Fruit fly (Drosophila melanogaster) whole organism, embryonic: Measurements from ENCODE around the gene CG6168.

Experiments used
- Asciz ChIP-seq: fragments of 200-800 bp; sonication (Bioruptor generic); optimal IDR thresholded peaks from 2 replicates; lab custom pipeline; 2017; ENCODE audit warnings: missing biosample characterization, mild to moderate bottlenecking, missing genetic modification characterization, missing genetic modification reagents
- CG10274 ChIP-seq: fragments of 200-800 bp; sonication (Bioruptor generic); optimal IDR thresholded peaks from 3 replicates; lab custom pipeline; 2017; ENCODE audit warnings: missing biosample characterization, mild to moderate bottlenecking, missing genetic modification characterization
- CG10321 ChIP-seq: fragments of 200-800 bp; sonication (Bioruptor generic); IDR thresholded peaks from 2 replicates; pipeline ENCODE4 v1.3.6; 2022; ENCODE audit warnings: missing biosample characterization, missing genetic modification characterization
- CG11398 ChIP-seq: fragments of 200-800 bp; sonication (Bioruptor generic); optimal IDR thresholded peaks from 2 replicates; lab custom pipeline; 2016; ENCODE audit warnings: missing biosample characterization, missing genetic modification characterization
- CG11456 ChIP-seq: fragments of 200-800 bp; sonication (Bioruptor generic); IDR thresholded peaks from 3 replicates; pipeline ENCODE4 v1.3.6; 2022; ENCODE audit warnings: missing biosample characterization, missing genetic modification characterization
- CG11504 ChIP-seq: fragments of 200-800 bp; sonication (Bioruptor generic); optimal IDR thresholded peaks from 3 replicates; lab custom pipeline; 2019; ENCODE audit warnings: missing biosample characterization, mild to moderate bottlenecking, missing genetic modification characterization, moderate library complexity
- CG12155 ChIP-seq: fragments of 200-800 bp; sonication (Bioruptor generic); optimal IDR thresholded peaks from 3 replicates; lab custom pipeline; 2016; ENCODE audit warnings: missing biosample characterization, missing genetic modification characterization
- CG12391 ChIP-seq: fragments of 200-800 bp; sonication (Bioruptor generic); optimal IDR thresholded peaks from 3 replicates; lab custom pipeline; 2018; ENCODE audit warnings: missing biosample characterization, mild to moderate bottlenecking, missing genetic modification characterization, moderate library complexity
- CG12659 ChIP-seq: fragments of 200-800 bp; sonication (Bioruptor generic); optimal IDR thresholded peaks from 3 replicates; lab custom pipeline; 2017; ENCODE audit warnings: mild to moderate bottlenecking, missing biosample characterization, missing genetic modification reagents, missing genetic modification characterization
- CG12942 ChIP-seq: fragments of 200-800 bp; sonication (Bioruptor generic); optimal IDR thresholded peaks from 3 replicates; lab custom pipeline; 2016; ENCODE audit warnings: missing biosample characterization, missing genetic modification characterization
- CG13296 ChIP-seq: fragments of 200-800 bp; sonication (Bioruptor generic); optimal IDR thresholded peaks from 3 replicates; lab custom pipeline; 2018; ENCODE audit warnings: missing biosample characterization, mild to moderate bottlenecking, missing genetic modification characterization
- CG3065 ChIP-seq: fragments of 200-800 bp; sonication (Bioruptor generic); optimal IDR thresholded peaks from 2 replicates; lab custom pipeline; 2016; ENCODE audit warnings: missing biosample characterization, missing genetic modification characterization
- CG3281 ChIP-seq: fragments of 200-800 bp; sonication (Bioruptor generic); optimal IDR thresholded peaks from 3 replicates; lab custom pipeline; 2017; ENCODE audit warnings: missing biosample characterization, mild to moderate bottlenecking, missing genetic modification characterization
- CG3847 ChIP-seq: fragments of 200-800 bp; sonication (Bioruptor generic); IDR thresholded peaks from 2 replicates; pipeline ENCODE4 v1.3.6; 2022; ENCODE audit warnings: missing biosample characterization, missing genetic modification characterization
- CG7745 ChIP-seq: fragments of 200-800 bp; sonication (Bioruptor generic); optimal IDR thresholded peaks from 2 replicates; lab custom pipeline; 2018; ENCODE audit warnings: missing biosample characterization, mild to moderate bottlenecking, missing genetic modification characterization, moderate library complexity
- CG7928 ChIP-seq: fragments of 200-800 bp; sonication (Bioruptor generic); optimal IDR thresholded peaks from 2 replicates; lab custom pipeline; 2017; ENCODE audit warnings: missing biosample characterization, mild to moderate bottlenecking, missing genetic modification characterization
- Camta ChIP-seq: fragments of 200-800 bp; sonication (Bioruptor generic); optimal IDR thresholded peaks from 2 replicates; lab custom pipeline; 2016; ENCODE audit warnings: missing biosample characterization, missing genetic modification characterization
- Dref ChIP-seq: fragments of 200-800 bp; sonication (Bioruptor generic); IDR thresholded peaks from 2 replicates; pipeline ENCODE4 v1.3.6; 2022; ENCODE audit warnings: missing biosample characterization, missing genetic modification characterization
- Fer2 ChIP-seq: fragments of 200-800 bp; sonication (Bioruptor generic); optimal IDR thresholded peaks from 2 replicates; lab custom pipeline; 2018; ENCODE audit warnings: missing biosample characterization, mild to moderate bottlenecking, missing genetic modification characterization, moderate library complexity
- Gug ChIP-seq: fragments of 200-800 bp; sonication (Bioruptor generic); IDR thresholded peaks from 4 replicates; pipeline ENCODE4 v1.3.6; 2022; ENCODE audit warnings: missing biosample characterization, missing genetic modification characterization
- HLH54F ChIP-seq: fragments of 200-800 bp; sonication (Bioruptor generic); optimal IDR thresholded peaks from 3 replicates; lab custom pipeline; 2016; ENCODE audit warnings: missing biosample characterization, missing genetic modification characterization
- Mes4 ChIP-seq: fragments of 200-800 bp; sonication (Bioruptor generic); optimal IDR thresholded peaks from 2 replicates; lab custom pipeline; 2016; ENCODE audit warnings: missing biosample characterization, missing genetic modification characterization
- NC2β ChIP-seq: fragments of 200-800 bp; sonication (Bioruptor generic); optimal IDR thresholded peaks from 2 replicates; lab custom pipeline; 2016; ENCODE audit warnings: missing biosample characterization, missing genetic modification characterization
- NK7.1 ChIP-seq: fragments of 200-800 bp; sonication (Bioruptor generic); optimal IDR thresholded peaks from 3 replicates; lab custom pipeline; 2016; ENCODE audit warnings: missing biosample characterization, missing genetic modification characterization
- Ptx1 ChIP-seq: fragments of 200-800 bp; sonication (Bioruptor generic); IDR thresholded peaks from 2 replicates; pipeline ENCODE4 v1.3.6; 2022; ENCODE audit warnings: missing biosample characterization, missing genetic modification characterization
- Stat92E ChIP-seq, 3 experiments: fragments of >200 bp in 2 of 3; fragments of 200-800 bp in 1 of 3; sonication (Bioruptor generic) in 1 of 3; optimal IDR thresholded peaks; 2 replicates each; lab custom pipeline; 2017 to 2019; ENCODE audit warnings: missing biosample characterization in 3 of 3, missing genetic modification characterization in 3 of 3, mild to moderate bottlenecking in 1 of 3, moderate library complexity in 1 of 3
- Vsx1 ChIP-seq: fragments of 200-800 bp; sonication (Bioruptor generic); optimal IDR thresholded peaks from 2 replicates; lab custom pipeline; 2017; ENCODE audit warnings: missing biosample characterization, mild to moderate bottlenecking, missing genetic modification characterization, missing genetic modification reagents
- aop ChIP-seq: fragments of 200-800 bp; sonication (Bioruptor generic); IDR thresholded peaks from 2 replicates; pipeline ENCODE4 v1.3.6; 2022; ENCODE audit warnings: missing biosample characterization, missing genetic modification characterization
- ara ChIP-seq: fragments of 200-800 bp; sonication (Bioruptor generic); IDR thresholded peaks from 2 replicates; pipeline ENCODE4 v1.3.6; 2022; ENCODE audit warnings: missing biosample characterization, missing genetic modification characterization
- ase ChIP-seq: fragments of 200-800 bp; sonication (Bioruptor generic); IDR thresholded peaks from 3 replicates; pipeline ENCODE4 v1.3.6; 2022; ENCODE audit warnings: missing biosample characterization, missing genetic modification characterization
- cwo ChIP-seq: fragments of 200-800 bp; sonication (Bioruptor generic); optimal IDR thresholded peaks from 3 replicates; lab custom pipeline; 2017; ENCODE audit warnings: missing biosample characterization, missing genetic modification characterization, mild to moderate bottlenecking, moderate library complexity, missing genetic modification reagents
- dan ChIP-seq: fragments of 200-800 bp; sonication (Bioruptor generic); IDR thresholded peaks from 2 replicates; pipeline ENCODE4 v1.3.6; 2022; ENCODE audit warnings: missing biosample characterization, missing genetic modification characterization
- eve ChIP-seq, 2 experiments: fragments of >200 bp; optimal IDR thresholded peaks; 2 replicates each; lab custom pipeline; 2017; ENCODE audit warnings: missing biosample characterization in 2 of 2, missing genetic modification characterization in 2 of 2
- gfzf ChIP-seq: fragments of 200-800 bp; sonication (Bioruptor generic); optimal IDR thresholded peaks from 2 replicates; lab custom pipeline; 2016; ENCODE audit warnings: missing biosample characterization, mild to moderate bottlenecking, missing genetic modification characterization, moderate library complexity
- gsb ChIP-seq: fragments of 200-800 bp; sonication (Bioruptor generic); IDR thresholded peaks from 2 replicates; pipeline ENCODE4 v1.3.6; 2022; ENCODE audit warnings: missing biosample characterization, missing genetic modification characterization
- jing ChIP-seq: fragments of 200-800 bp; sonication (Bioruptor generic); optimal IDR thresholded peaks from 2 replicates; lab custom pipeline; 2018; ENCODE audit warnings: missing biosample characterization, mild to moderate bottlenecking, missing genetic modification characterization
- jumu ChIP-seq: fragments of 200-800 bp; sonication (Bioruptor generic); optimal IDR thresholded peaks from 3 replicates; lab custom pipeline; 2016; ENCODE audit warnings: missing biosample characterization, missing genetic modification characterization
- lbe ChIP-seq: fragments of 200-800 bp; sonication (Bioruptor generic); optimal IDR thresholded peaks from 2 replicates; lab custom pipeline; 2016; ENCODE audit warnings: missing biosample characterization, mild to moderate bottlenecking, missing genetic modification characterization
- lov ChIP-seq, 2 experiments: fragments of 200-800 bp in 1 of 2; fragments of >200 bp in 1 of 2; sonication (Bioruptor generic) in 1 of 2; IDR thresholded peaks in 1 of 2; optimal IDR thresholded peaks in 1 of 2; 2 replicates in 1 of 2; 3 replicates in 1 of 2; pipeline versions ENCODE4 v1.3.6 to Lab custom; 2017 to 2022; ENCODE audit warnings: missing biosample characterization in 1 of 2, missing genetic modification characterization in 1 of 2
- nom ChIP-seq: fragments of 200-800 bp; sonication (Bioruptor generic); optimal IDR thresholded peaks from 2 replicates; lab custom pipeline; 2017; ENCODE audit warnings: missing biosample characterization, missing genetic modification characterization, mild to moderate bottlenecking, moderate library complexity, missing genetic modification reagents
- odd ChIP-seq: fragments of 200-800 bp; sonication (Bioruptor generic); optimal IDR thresholded peaks from 2 replicates; lab custom pipeline; 2017; ENCODE audit warnings: missing biosample characterization, mild to moderate bottlenecking, missing genetic modification characterization
- p53 ChIP-seq: fragments of 200-800 bp; sonication (Bioruptor generic); optimal IDR thresholded peaks from 2 replicates; lab custom pipeline; 2016; ENCODE audit warnings: missing biosample characterization, missing genetic modification characterization
- psq ChIP-seq: fragments of 200-800 bp; sonication (Bioruptor generic); optimal IDR thresholded peaks from 2 replicates; lab custom pipeline; 2017; ENCODE audit warnings: missing biosample characterization, missing genetic modification characterization
- sc ChIP-seq, 3 experiments: fragments of >200 bp in 2 of 3; fragments of 200-800 bp in 1 of 3; sonication (Bioruptor generic) in 1 of 3; optimal IDR thresholded peaks; 2 replicates in 2 of 3; 3 replicates in 1 of 3; lab custom pipeline; 2017; ENCODE audit warnings: mild to moderate bottlenecking in 1 of 3, missing biosample characterization in 1 of 3, missing genetic modification characterization in 1 of 3, missing genetic modification reagents in 1 of 3
- sim ChIP-seq: fragments of 200-800 bp; sonication (Bioruptor generic); IDR thresholded peaks from 2 replicates; pipeline ENCODE4 v1.3.6; 2022; ENCODE audit warnings: missing biosample characterization, missing genetic modification characterization
- stwl ChIP-seq: fragments of 200-800 bp; sonication (Bioruptor generic); optimal IDR thresholded peaks from 3 replicates; lab custom pipeline; 2018; ENCODE audit warnings: missing biosample characterization, mild to moderate bottlenecking, missing genetic modification characterization, moderate library complexity
- tna ChIP-seq: fragments of 200-800 bp; sonication (Bioruptor generic); IDR thresholded peaks from 2 replicates; pipeline ENCODE4 v1.3.6; 2022; ENCODE audit warnings: missing biosample characterization, missing genetic modification characterization; ENCODE audit not compliant: partially characterized antibody
- wor ChIP-seq: fragments of 200-800 bp; sonication (Bioruptor generic); IDR thresholded peaks from 2 replicates; pipeline ENCODE4 v1.3.6; 2022; ENCODE audit warnings: missing biosample characterization, missing genetic modification characterization
- z ChIP-seq: fragments of 200-800 bp; sonication (Bioruptor generic); IDR thresholded peaks from 3 replicates; pipeline ENCODE4 v1.3.6; 2022; ENCODE audit warnings: missing biosample characterization, missing genetic modification characterization

The CG6168 gene

dm6 chr3L:11349908-11350405 is 28.4 kb upstream of the CG6168 start (continued):
- TF ChIP-seq gsb (GFP tag; lab: Robert Waterston, UW) = peak; percentile 79
- TF ChIP-seq CG3281 (GFP tag; lab: Kevin White, UChicago) = peak; percentile 89
- TF ChIP-seq Camta (GFP tag; lab: Kevin White, UChicago) = peak; percentile 83
- TF ChIP-seq stwl (tag; lab: Kevin White, UChicago) = peak; percentile 5
- TF ChIP-seq CG3847 (GFP tag; lab: Robert Waterston, UW) = peak; percentile 92
- peak; percentile 92 for TF ChIP-seq CG12659 (GFP tag; lab: Kevin White, UChicago)
- no peak for TF ChIP-seq lbe (GFP tag; lab: Kevin White, UChicago)
- TF ChIP-seq wor (GFP tag; lab: Robert Waterston, UW) = peak; percentile 90
- TF ChIP-seq CG12942 = peak; percentile 85
- TF ChIP-seq aop (GFP tag; lab: Robert Waterston, UW) = peak; percentile 39; the same call in 1 of the 2 replicates
- TF ChIP-seq Mes4 (GFP tag; lab: Kevin White, UChicago) = peak; percentile 71
- TF ChIP-seq Dref (GFP tag; lab: Robert Waterston, UW) = no peak
- no peak for TF ChIP-seq sc (optimal IDR thresholded peaks at IDR 0.05; lab: Kevin White, UChicago)
- TF ChIP-seq sc (GFP tag; optimal IDR thresholded peaks at IDR 0.05; lab: Kevin White, UChicago) = peak; percentile 85
- peak; percentile 69 for TF ChIP-seq odd
- TF ChIP-seq dan (GFP tag; lab: Robert Waterston, UW) = peak; percentile 70; the same call in 1 of the 2 replicates
- peak; percentile 83 for TF ChIP-seq ase (GFP tag; lab: Robert Waterston, UW)
- peak; percentile 80 for TF ChIP-seq Fer2 (tag; lab: Kevin White, UChicago)
- TF ChIP-seq CG12391 (tag; lab: Kevin White, UChicago) = peak; percentile 92
- TF ChIP-seq psq (GFP tag; lab: Kevin White, UChicago) = peak; percentile 56
- TF ChIP-seq p53 (GFP tag; lab: Kevin White, UChicago) = no peak
- peak; percentile 49 for TF ChIP-seq NC2β
- peak; percentile 95 for TF ChIP-seq Ptx1 (GFP tag; lab: Robert Waterston, UW)
- peak; percentile 86 for TF ChIP-seq CG11456 (GFP tag; lab: Robert Waterston, UW)
- peak; percentile 70 for TF ChIP-seq Vsx1 (GFP tag; lab: Kevin White, UChicago)
- peak; percentile 52 for TF ChIP-seq CG7928
- TF ChIP-seq jumu (GFP tag; lab: Kevin White, UChicago) = peak; percentile 52
- TF ChIP-seq nom (GFP tag; lab: Kevin White, UChicago) = no peak
- peak; percentile 84 for TF ChIP-seq ara
- TF ChIP-seq eve (GFP tag; optimal IDR thresholded peaks at IDR 0.05; lab: Kevin White, UChicago) = peak in 1 of 2 experiments; percentile 90
- no peak for TF ChIP-seq gfzf (GFP tag; lab: Kevin White, UChicago)
- peak; percentile 85 for TF ChIP-seq CG10274 (GFP tag; lab: Kevin White, UChicago)
- TF ChIP-seq cwo = peak; percentile 86
- peak; percentile 3 for TF ChIP-seq CG7745 (tag; lab: Kevin White, UChicago)
- TF ChIP-seq CG11504 = peak; percentile 94
- TF ChIP-seq CG11398 (GFP tag; lab: Kevin White, UChicago) = peak; percentile 61
- peak; percentile 78; the same call in 1 of the 2 replicates for TF ChIP-seq sim
- peak; percentile 47; the same call in 1 of the 2 replicates for TF ChIP-seq CG10321 (GFP tag; lab: Robert Waterston, UW)
- peak; percentile 60 for TF ChIP-seq NK7.1 (GFP tag; lab: Kevin White, UChicago)
- peak; percentile 79 for TF ChIP-seq CG13296 (GFP tag; lab: Kevin White, UChicago)
- peak; percentile 89 for TF ChIP-seq CG12155 (GFP tag; lab: Kevin White, UChicago)
- no peak for TF ChIP-seq lov (optimal IDR thresholded peaks at IDR 0.05; lab: Kevin White, UChicago)
- peak; percentile 34; the same call in 1 of the 3 replicates for TF ChIP-seq lov (GFP tag; IDR thresholded peaks at IDR 0.05; lab: Robert Waterston, UW)
- peak; percentile 87 for TF ChIP-seq jing (GFP tag; lab: Kevin White, UChicago)
- peak; percentile 64 for TF ChIP-seq CG3065 (GFP tag; lab: Kevin White, UChicago)
- no peak for TF ChIP-seq tna (GFP tag; lab: Robert Waterston, UW)
- TF ChIP-seq HLH54F = peak; percentile 77
- TF ChIP-seq Gug (GFP tag; lab: Robert Waterston, UW) = peak; percentile 71; the same call in 3 of the 4 replicates
- TF ChIP-seq z (GFP tag; lab: Robert Waterston, UW) = no peak
- peak; percentile 94 for TF ChIP-seq Asciz (GFP tag; lab: Kevin White, UChicago)
- TF ChIP-seq Stat92E (GFP tag; optimal IDR thresholded peaks at IDR 0.05; lab: Kevin White, UChicago) = no peak
